Fruit fly (Drosophila melanogaster): Measurements from ENCODE around the gene CG45486.

- TF ChIP-seq psq (optimal IDR thresholded peaks at IDR 0.05) = no peak
- no peak for TF ChIP-seq Dll (optimal IDR thresholded peaks at IDR 0.05)
- TF ChIP-seq CG8478 (optimal IDR thresholded peaks at IDR 0.05) = no peak
- TF ChIP-seq EcR (GFP tag; optimal IDR thresholded peaks at IDR 0.05) = no peak
- no peak for TF ChIP-seq pan (optimal IDR thresholded peaks at IDR 0.05)
These were observed 42.9 kb downstream of the CG45486 start for dm6 chrX:19867007-19867406.
